Fruit fly (Drosophila melanogaster) whole organism, embryonic: Measurements from ENCODE around the gene Schip1.

Experiments
- B-H2 ChIP-seq: fragments of 200-800 bp; sonication (Bioruptor generic); optimal IDR thresholded peaks from 2 replicates; lab custom pipeline; 2018; ENCODE audit warnings: missing biosample characterization, mild to moderate bottlenecking, missing genetic modification characterization
- BEAF-32 ChIP-seq: fragments of 200-800 bp; sonication (Bioruptor generic); optimal IDR thresholded peaks from 3 replicates; lab custom pipeline; 2017; ENCODE audit warnings: missing biosample characterization, missing genetic modification characterization, mild to moderate bottlenecking, moderate library complexity, missing genetic modification reagents
- BtbVII ChIP-seq: fragments of 200-800 bp; sonication (Bioruptor generic); optimal IDR thresholded peaks from 3 replicates; lab custom pipeline; 2017; ENCODE audit warnings: missing biosample characterization, mild to moderate bottlenecking, missing genetic modification characterization
- CG12391 ChIP-seq: fragments of 200-800 bp; sonication (Bioruptor generic); optimal IDR thresholded peaks from 3 replicates; lab custom pipeline; 2018; ENCODE audit warnings: missing biosample characterization, mild to moderate bottlenecking, missing genetic modification characterization, moderate library complexity
- CG13123 ChIP-seq: fragments of 200-800 bp; sonication (Bioruptor generic); optimal IDR thresholded peaks from 2 replicates; lab custom pipeline; 2016; ENCODE audit warnings: missing biosample characterization, missing genetic modification characterization
- CG15601 ChIP-seq: fragments of 200-800 bp; sonication (Bioruptor generic); optimal IDR thresholded peaks from 3 replicates; lab custom pipeline; 2019; ENCODE audit warnings: missing biosample characterization, mild to moderate bottlenecking, missing genetic modification characterization, moderate library complexity
- CG18476 ChIP-seq: fragments of 200-800 bp; sonication (Bioruptor generic); optimal IDR thresholded peaks from 2 replicates; lab custom pipeline; 2016; ENCODE audit warnings: missing biosample characterization, mild to moderate bottlenecking, missing genetic modification characterization
- CG30403 ChIP-seq: fragments of 200-800 bp; sonication (Bioruptor generic); optimal IDR thresholded peaks from 3 replicates; lab custom pipeline; 2016; ENCODE audit warnings: missing biosample characterization, missing genetic modification characterization
- CG3163 ChIP-seq: fragments of 200-800 bp; sonication (Bioruptor generic); optimal IDR thresholded peaks from 3 replicates; lab custom pipeline; 2016; ENCODE audit warnings: missing biosample characterization, missing genetic modification characterization
- CG3281 ChIP-seq: fragments of 200-800 bp; sonication (Bioruptor generic); optimal IDR thresholded peaks from 3 replicates; lab custom pipeline; 2017; ENCODE audit warnings: missing biosample characterization, mild to moderate bottlenecking, missing genetic modification characterization
- CG33557 ChIP-seq: fragments of 200-800 bp; sonication (Bioruptor generic); optimal IDR thresholded peaks from 2 replicates; lab custom pipeline; 2019; ENCODE audit warnings: missing biosample characterization, mild to moderate bottlenecking, missing genetic modification characterization, moderate library complexity
- CG4328 ChIP-seq: fragments of 200-800 bp; sonication (Bioruptor generic); optimal IDR thresholded peaks from 3 replicates; lab custom pipeline; 2017; ENCODE audit warnings: missing biosample characterization, missing genetic modification reagents, missing genetic modification characterization
- CG4360 ChIP-seq: fragments of 200-800 bp; sonication (Bioruptor generic); IDR thresholded peaks from 2 replicates; pipeline ENCODE4 v1.3.6; 2022; ENCODE audit warnings: missing biosample characterization, missing genetic modification characterization
- CG5953 ChIP-seq: fragments of 200-800 bp; sonication (Bioruptor generic); IDR thresholded peaks from 2 replicates; pipeline ENCODE4 v1.3.6; 2022; ENCODE audit warnings: missing biosample characterization, missing genetic modification characterization
- CG7987 ChIP-seq: fragments of 200-800 bp; sonication (Bioruptor generic); optimal IDR thresholded peaks from 2 replicates; lab custom pipeline; 2018; ENCODE audit warnings: missing biosample characterization, mild to moderate bottlenecking, missing genetic modification characterization, moderate library complexity
- Dbx ChIP-seq: fragments of 200-800 bp; sonication (Bioruptor generic); IDR thresholded peaks from 3 replicates; pipeline ENCODE4 v1.3.6; 2022; ENCODE audit warnings: missing biosample characterization, missing genetic modification characterization
- Deaf1 ChIP-seq: fragments of 200-800 bp; optimal IDR thresholded peaks from 3 replicates; lab custom pipeline; 2019; ENCODE audit warnings: missing biosample characterization, mild to moderate bottlenecking, missing genetic modification characterization, moderate library complexity
- Dek ChIP-seq: fragments of 200-800 bp; sonication (Bioruptor generic); optimal IDR thresholded peaks from 3 replicates; lab custom pipeline; 2019; ENCODE audit warnings: missing biosample characterization, mild to moderate bottlenecking, missing genetic modification characterization, moderate library complexity
- Dp ChIP-seq: fragments of 200-800 bp; sonication (Bioruptor generic); optimal IDR thresholded peaks from 2 replicates; lab custom pipeline; 2018; ENCODE audit warnings: missing biosample characterization, mild to moderate bottlenecking, missing genetic modification characterization, moderate library complexity
- Ets97D ChIP-seq: fragments of 200-800 bp; sonication (Bioruptor generic); optimal IDR thresholded peaks from 3 replicates; lab custom pipeline; 2016; ENCODE audit warnings: missing biosample characterization, missing genetic modification characterization
- HLH4C ChIP-seq: fragments of 200-800 bp; sonication (Bioruptor generic); IDR thresholded peaks from 3 replicates; pipeline ENCODE4 v1.3.6; 2022; ENCODE audit warnings: missing biosample characterization, missing genetic modification characterization; ENCODE audit not compliant: partially characterized antibody
- Hr39 ChIP-seq: fragments of >200 bp; optimal IDR thresholded peaks from 2 replicates; lab custom pipeline; 2017
- Opbp ChIP-seq: fragments of 200-800 bp; sonication (Bioruptor generic); IDR thresholded peaks from 3 replicates; pipeline ENCODE4 v1.3.6; 2022; ENCODE audit warnings: missing biosample characterization, missing genetic modification characterization; ENCODE audit not compliant: partially characterized antibody
- Pdp1 ChIP-seq, 2 experiments: fragments of 200-800 bp; sonication (Bioruptor generic); optimal IDR thresholded peaks; 3 replicates each; lab custom pipeline; 2016; ENCODE audit warnings: missing biosample characterization in 2 of 2, missing genetic modification characterization in 2 of 2, mild to moderate bottlenecking in 1 of 2, moderate library complexity in 1 of 2
- Sry-β ChIP-seq: fragments of 200-800 bp; sonication (Bioruptor generic); optimal IDR thresholded peaks from 2 replicates; lab custom pipeline; 2018; ENCODE audit warnings: missing biosample characterization, mild to moderate bottlenecking, missing genetic modification characterization, moderate library complexity
- abd-A ChIP-seq: fragments of 200-800 bp; sonication (Bioruptor generic); optimal IDR thresholded peaks from 3 replicates; lab custom pipeline; 2019; ENCODE audit warnings: missing biosample characterization, mild to moderate bottlenecking, missing genetic modification characterization, moderate library complexity
- ara ChIP-seq: fragments of 200-800 bp; sonication (Bioruptor generic); IDR thresholded peaks from 2 replicates; pipeline ENCODE4 v1.3.6; 2022; ENCODE audit warnings: missing biosample characterization, missing genetic modification characterization
- caup ChIP-seq: fragments of 200-800 bp; sonication (Bioruptor generic); optimal IDR thresholded peaks from 3 replicates; lab custom pipeline; 2017; ENCODE audit warnings: missing biosample characterization, mild to moderate bottlenecking, missing genetic modification characterization, moderate library complexity; ENCODE audit not compliant: severe bottlenecking
- cg ChIP-seq: fragments of 200-800 bp; sonication (Bioruptor generic); optimal IDR thresholded peaks from 3 replicates; lab custom pipeline; 2019; ENCODE audit warnings: missing biosample characterization, mild to moderate bottlenecking, missing genetic modification characterization, moderate library complexity
- emc ChIP-seq: fragments of 200-800 bp; sonication (Bioruptor generic); optimal IDR thresholded peaks from 2 replicates; lab custom pipeline; 2016; ENCODE audit warnings: missing biosample characterization, missing genetic modification characterization
- ewg ChIP-seq: fragments of 200-800 bp; sonication (Bioruptor generic); optimal IDR thresholded peaks from 3 replicates; lab custom pipeline; 2017; ENCODE audit warnings: mild to moderate bottlenecking, missing biosample characterization, missing genetic modification reagents, missing genetic modification characterization
- hkb ChIP-seq, 2 experiments: fragments of 200-800 bp in 1 of 2; fragments of >200 bp in 1 of 2; sonication (Bioruptor generic) in 1 of 2; IDR thresholded peaks in 1 of 2; optimal IDR thresholded peaks in 1 of 2; 2 replicates each; pipeline versions ENCODE4 v1.3.6 to Lab custom; 2017 to 2022; ENCODE audit warnings: missing biosample characterization in 1 of 2, missing genetic modification characterization in 1 of 2
- ind ChIP-seq: fragments of 200-800 bp; sonication (Bioruptor generic); optimal IDR thresholded peaks from 3 replicates; lab custom pipeline; 2016; ENCODE audit warnings: missing biosample characterization, missing genetic modification characterization
- lilli ChIP-seq: fragments of 200-800 bp; sonication (Bioruptor generic); optimal IDR thresholded peaks from 3 replicates; lab custom pipeline; 2016; ENCODE audit warnings: missing biosample characterization, missing genetic modification characterization
- maf-S ChIP-seq: fragments of 200-800 bp; sonication (Bioruptor generic); optimal IDR thresholded peaks from 2 replicates; lab custom pipeline; 2016; ENCODE audit warnings: missing biosample characterization, missing genetic modification characterization
- mld ChIP-seq: fragments of 200-800 bp; sonication (Bioruptor generic); IDR thresholded peaks from 3 replicates; pipeline ENCODE4 v1.3.6; 2022; ENCODE audit warnings: missing biosample characterization, missing genetic modification characterization; ENCODE audit not compliant: partially characterized antibody
- org-1 ChIP-seq: fragments of 200-800 bp; sonication (Bioruptor generic); optimal IDR thresholded peaks from 2 replicates; lab custom pipeline; 2017; ENCODE audit warnings: missing biosample characterization, missing genetic modification characterization
- pan ChIP-seq, 4 experiments: fragments of >200 bp in 3 of 4; fragments of 200-800 bp in 1 of 4; sonication (Bioruptor generic) in 1 of 4; optimal IDR thresholded peaks in 3 of 4; IDR thresholded peaks in 1 of 4; 2 replicates each; pipeline versions ENCODE4 v1.3.6 to Lab custom; 2017 to 2022; ENCODE audit warnings: missing biosample characterization in 2 of 4, missing genetic modification characterization in 2 of 4, mixed read lengths in 1 of 4
- pb ChIP-seq: fragments of 200-800 bp; sonication (Bioruptor generic); optimal IDR thresholded peaks from 3 replicates; lab custom pipeline; 2016; ENCODE audit warnings: missing biosample characterization, missing genetic modification characterization
- psq ChIP-seq: fragments of 200-800 bp; sonication (Bioruptor generic); optimal IDR thresholded peaks from 2 replicates; lab custom pipeline; 2017; ENCODE audit warnings: missing biosample characterization, missing genetic modification characterization
- scrt ChIP-seq: fragments of 200-800 bp; sonication (Bioruptor generic); optimal IDR thresholded peaks from 2 replicates; lab custom pipeline; 2018; ENCODE audit warnings: missing biosample characterization, mild to moderate bottlenecking, missing genetic modification characterization, moderate library complexity
- twi ChIP-seq: fragments of 200-800 bp; optimal IDR thresholded peaks from 2 replicates; lab custom pipeline; 2019; ENCODE audit warnings: missing biosample characterization, mild to moderate bottlenecking, missing genetic modification characterization, moderate library complexity
- wek ChIP-seq: fragments of 200-800 bp; sonication (Bioruptor generic); optimal IDR thresholded peaks from 3 replicates; lab custom pipeline; 2018; ENCODE audit warnings: missing biosample characterization, mild to moderate bottlenecking, missing genetic modification characterization, moderate library complexity
- zen2 ChIP-seq: fragments of 200-800 bp; sonication (Bioruptor generic); IDR thresholded peaks from 3 replicates; pipeline ENCODE4 v1.3.6; 2022; ENCODE audit warnings: missing biosample characterization, missing genetic modification characterization; ENCODE audit not compliant: partially characterized antibody
- zfh2 ChIP-seq: fragments of 200-800 bp; sonication (Bioruptor generic); optimal IDR thresholded peaks from 2 replicates; lab custom pipeline; 2016; ENCODE audit warnings: missing biosample characterization, missing genetic modification characterization

Schip1 gene

dm6 chr2L:10376276-10376675 lies 45.4 kb upstream of the Schip1 start (continued):
- peak; percentile 90 for TF ChIP-seq ewg (GFP tag; lab: Kevin White, UChicago)
- TF ChIP-seq Deaf1 (tag; lab: Kevin White, UChicago) = peak; percentile 83
- TF ChIP-seq maf-S (GFP tag; lab: Kevin White, UChicago) = no peak
- TF ChIP-seq CG3163 (GFP tag; lab: Kevin White, UChicago) = no peak
- TF ChIP-seq cg (GFP tag; lab: Kevin White, UChicago) = peak; percentile 65
- TF ChIP-seq Pdp1 (GFP tag; optimal IDR thresholded peaks at IDR 0.05; lab: Kevin White, UChicago) = peak in 1 of 2 experiments; percentile 40

DNA sequence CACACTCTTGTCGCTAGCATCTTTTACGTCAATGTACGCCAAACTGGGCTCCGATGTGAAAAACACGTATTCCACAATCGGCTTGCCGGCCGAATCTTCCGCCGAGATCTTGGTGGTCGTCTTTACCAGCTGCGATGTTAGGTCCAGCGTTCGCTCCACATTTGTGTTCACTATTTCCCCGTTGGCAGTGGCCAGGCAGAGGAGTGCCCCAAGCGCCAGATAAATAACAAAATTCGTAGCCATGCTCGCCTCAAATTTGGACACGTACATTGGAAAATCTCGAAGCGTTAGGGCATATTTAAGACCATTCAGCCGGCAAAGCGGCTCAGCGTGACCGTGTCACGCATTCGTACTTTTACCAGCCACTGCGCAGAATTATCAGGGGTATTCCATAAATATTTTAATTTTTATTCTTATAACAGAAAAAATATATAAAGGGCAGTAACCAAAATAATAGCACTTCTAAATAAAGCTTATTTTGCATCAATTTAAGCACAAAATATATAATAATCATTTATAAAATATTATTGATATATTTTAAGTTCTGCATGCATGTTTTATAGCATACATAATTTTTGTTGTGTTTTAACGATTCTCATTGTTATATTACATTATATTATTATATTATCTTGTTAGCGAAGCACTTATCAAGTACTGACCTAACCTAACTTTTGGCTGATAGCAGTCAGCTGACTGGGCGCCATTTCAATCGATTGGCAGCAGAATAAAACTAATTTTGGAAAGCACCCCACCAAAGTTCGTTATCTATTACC lies 44.7 kb upstream of the Schip1 start, which contains the start of the genes CG33303 and dpr19:
TSS of gene CG33303 (minus strand) at position 294 of the 773 bp plus-strand sequence.
TSS of gene dpr19 (plus strand) at position 705 of the 773 bp plus-strand sequence.
- TF ChIP-seq twi (tag; lab: Kevin White, UChicago) (peak; percentile 71), CG13123 (GFP tag; lab: Kevin White, UChicago) (peak; percentile 50), ara (GFP tag; lab: Robert Waterston, UW) (peak; percentile 57; the same call in 1 of the 2 replicates), BEAF-32 (GFP tag; lab: Kevin White, UChicago) (peak; percentile 19), CG30403 (GFP tag; lab: Kevin White, UChicago) (peak; percentile 64), zen2 (GFP tag; lab: Robert Waterston, UW) (no peak), CG15601 (peak; percentile 86), CG33557 (peak; percentile 74), pan (optimal IDR thresholded peaks at IDR 0.05; lab: Kevin White, UChicago) (no peak), pan (GFP tag; optimal IDR thresholded peaks at IDR 0.05 in 1 of 2, IDR thresholded peaks at IDR 0.05 in 1 of 2) (peak in 1 of 2 experiments; percentile 64), Ets97D (GFP tag; lab: Kevin White, UChicago) (no peak), org-1 (GFP tag; lab: Kevin White, UChicago) (no peak), emc (no peak), ind (GFP tag; lab: Kevin White, UChicago) (peak; percentile 43), lilli (GFP tag; lab: Kevin White, UChicago) (peak; percentile 12), CG4360 (0 out of 2 replicates have a peak, but pooled peaks have one; percentile 7), pb (no peak), wek (peak; percentile 95), HLH4C (GFP tag; lab: Robert Waterston, UW) (no peak), Opbp (no peak), Dp (peak; percentile 30), Dek (peak; percentile 83), zfh2 (GFP tag; lab: Kevin White, UChicago) (no peak), CG4328 (GFP tag; lab: Kevin White, UChicago) (peak; percentile 74), BtbVII (GFP tag; lab: Kevin White, UChicago) (peak; percentile 49), Sry-β (GFP tag; lab: Kevin White, UChicago) (no peak), CG18476 (no peak), hkb (optimal IDR thresholded peaks at IDR 0.05; lab: Kevin White, UChicago) (no peak), hkb (GFP tag; IDR thresholded peaks at IDR 0.05; lab: Robert Waterston, UW) (peak; percentile 78), caup (GFP tag; lab: Kevin White, UChicago) (peak; percentile 74), CG12391 (tag; lab: Kevin White, UChicago) (peak; percentile 92), mld (GFP tag; lab: Robert Waterston, UW) (no peak), B-H2 (peak; percentile 68), scrt (peak; percentile 59), CG7987 (GFP tag; lab: Kevin White, UChicago) (peak; percentile 13), psq (GFP tag; lab: Kevin White, UChicago) (peak; percentile 10), Dbx (GFP tag; lab: Robert Waterston, UW) (peak; percentile 65; the same call in 2 of the 3 replicates), Hr39 (no peak), CG3281 (GFP tag; lab: Kevin White, UChicago) (peak; percentile 70), abd-A (tag; lab: Kevin White, UChicago) (no peak), CG5953 (no peak)
